Fruit fly (Drosophila melanogaster) whole organism, embryonic: ENCODE results near the gene CG43339.

ENCODE experiments used
- Bdp1 ChIP-seq: fragments of 200-800 bp; sonication (Bioruptor generic); optimal IDR thresholded peaks from 3 replicates; lab custom pipeline; 2016; ENCODE audit warnings: missing biosample characterization, missing genetic modification characterization
- BtbVII ChIP-seq: fragments of 200-800 bp; sonication (Bioruptor generic); optimal IDR thresholded peaks from 3 replicates; lab custom pipeline; 2017; ENCODE audit warnings: missing biosample characterization, mild to moderate bottlenecking, missing genetic modification characterization
- CG1024 ChIP-seq: fragments of 200-800 bp; sonication (Bioruptor generic); IDR thresholded peaks from 2 replicates; pipeline ENCODE4 v1.3.6; 2022; ENCODE audit warnings: missing biosample characterization, missing genetic modification characterization
- CG10654 ChIP-seq: fragments of 200-800 bp; sonication (Bioruptor generic); optimal IDR thresholded peaks from 2 replicates; lab custom pipeline; 2016; ENCODE audit warnings: missing biosample characterization, missing genetic modification characterization
- CG10959 ChIP-seq: fragments of 200-800 bp; sonication (Bioruptor generic); IDR thresholded peaks from 2 replicates; pipeline ENCODE4 v1.3.6; 2022; ENCODE audit warnings: missing biosample characterization, missing genetic modification characterization
- CG11456 ChIP-seq: fragments of 200-800 bp; sonication (Bioruptor generic); IDR thresholded peaks from 3 replicates; pipeline ENCODE4 v1.3.6; 2022; ENCODE audit warnings: missing biosample characterization, missing genetic modification characterization
- CG12104 ChIP-seq: fragments of 200-800 bp; sonication (Bioruptor generic); optimal IDR thresholded peaks from 3 replicates; lab custom pipeline; 2016; ENCODE audit warnings: missing biosample characterization, missing genetic modification characterization
- CG12391 ChIP-seq: fragments of 200-800 bp; sonication (Bioruptor generic); optimal IDR thresholded peaks from 3 replicates; lab custom pipeline; 2018; ENCODE audit warnings: missing biosample characterization, mild to moderate bottlenecking, missing genetic modification characterization, moderate library complexity
- CG13624 ChIP-seq: fragments of 200-800 bp; sonication (Bioruptor generic); optimal IDR thresholded peaks from 2 replicates; lab custom pipeline; 2016; ENCODE audit warnings: missing biosample characterization, missing genetic modification characterization
- CG14014 ChIP-seq: fragments of 200-800 bp; sonication (Bioruptor generic); IDR thresholded peaks from 2 replicates; pipeline ENCODE4 v1.3.6; 2022; ENCODE audit warnings: missing biosample characterization, missing genetic modification characterization
- CG14050 ChIP-seq: fragments of 200-800 bp; sonication (Bioruptor generic); IDR thresholded peaks from 3 replicates; pipeline ENCODE4 v1.3.6; 2022; ENCODE audit warnings: missing biosample characterization, missing genetic modification characterization
- CG15073 ChIP-seq: fragments of 200-800 bp; sonication (Bioruptor generic); optimal IDR thresholded peaks from 2 replicates; lab custom pipeline; 2016; ENCODE audit warnings: missing biosample characterization, missing genetic modification characterization
- CG18476 ChIP-seq: fragments of 200-800 bp; sonication (Bioruptor generic); optimal IDR thresholded peaks from 2 replicates; lab custom pipeline; 2016; ENCODE audit warnings: missing biosample characterization, mild to moderate bottlenecking, missing genetic modification characterization
- CG2120 ChIP-seq: fragments of 200-800 bp; sonication (Bioruptor generic); optimal IDR thresholded peaks from 3 replicates; lab custom pipeline; 2016; ENCODE audit warnings: missing biosample characterization, missing genetic modification characterization
- CG4854 ChIP-seq: fragments of 200-800 bp; sonication (Bioruptor generic); optimal IDR thresholded peaks from 2 replicates; lab custom pipeline; 2016; ENCODE audit warnings: missing biosample characterization, missing genetic modification characterization, inconsistent platforms
- CG6175 ChIP-seq: fragments of 200-800 bp; sonication (Bioruptor generic); IDR thresholded peaks from 3 replicates; pipeline ENCODE4 v1.3.6; 2022; ENCODE audit warnings: missing biosample characterization, missing genetic modification characterization
- CG7745 ChIP-seq: fragments of 200-800 bp; sonication (Bioruptor generic); optimal IDR thresholded peaks from 2 replicates; lab custom pipeline; 2018; ENCODE audit warnings: missing biosample characterization, mild to moderate bottlenecking, missing genetic modification characterization, moderate library complexity
- CG8924 ChIP-seq: fragments of 200-800 bp; optimal IDR thresholded peaks from 3 replicates; lab custom pipeline; 2019; ENCODE audit warnings: missing biosample characterization, mild to moderate bottlenecking, missing genetic modification characterization, moderate library complexity
- CHES-1-like ChIP-seq: fragments of 200-800 bp; sonication (Bioruptor generic); optimal IDR thresholded peaks from 2 replicates; lab custom pipeline; 2016; ENCODE audit warnings: missing biosample characterization, missing genetic modification characterization
- Dad ChIP-seq: fragments of 200-800 bp; sonication (Bioruptor generic); optimal IDR thresholded peaks from 3 replicates; lab custom pipeline; 2016; ENCODE audit warnings: missing biosample characterization, missing genetic modification characterization
- Dip3 ChIP-seq: fragments of 200-800 bp; sonication (Bioruptor generic); optimal IDR thresholded peaks from 3 replicates; lab custom pipeline; 2016; ENCODE audit warnings: missing biosample characterization, missing genetic modification characterization
- Doc2 ChIP-seq: fragments of 200-800 bp; sonication (Bioruptor generic); IDR thresholded peaks from 2 replicates; pipeline ENCODE4 v1.3.6; 2022; ENCODE audit warnings: missing biosample characterization, missing genetic modification characterization
- Ets97D ChIP-seq: fragments of 200-800 bp; sonication (Bioruptor generic); optimal IDR thresholded peaks from 3 replicates; lab custom pipeline; 2016; ENCODE audit warnings: missing biosample characterization, missing genetic modification characterization
- Hsf ChIP-seq: fragments of 200-800 bp; sonication (Bioruptor generic); optimal IDR thresholded peaks from 3 replicates; lab custom pipeline; 2016; ENCODE audit warnings: missing biosample characterization, missing genetic modification characterization
- MBD-R2 ChIP-seq: fragments of 200-800 bp; sonication (Bioruptor generic); IDR thresholded peaks from 2 replicates; pipeline ENCODE4 v1.3.6; 2022; ENCODE audit warnings: missing biosample characterization, missing genetic modification characterization
- MTF-1 ChIP-seq: fragments of 200-800 bp; sonication (Bioruptor generic); optimal IDR thresholded peaks from 2 replicates; lab custom pipeline; 2018; ENCODE audit warnings: missing biosample characterization, mild to moderate bottlenecking, missing genetic modification characterization, borderline replicate concordance
- Max ChIP-seq: fragments of 200-800 bp; sonication (Bioruptor generic); optimal IDR thresholded peaks from 2 replicates; lab custom pipeline; 2016; ENCODE audit warnings: missing biosample characterization, mild to moderate bottlenecking, missing genetic modification characterization
- Mrtf ChIP-seq: fragments of 200-800 bp; sonication (Bioruptor generic); IDR thresholded peaks from 3 replicates; pipeline ENCODE4 v1.3.6; 2022; ENCODE audit warnings: missing biosample characterization, missing genetic modification characterization
- NC2β ChIP-seq: fragments of 200-800 bp; sonication (Bioruptor generic); optimal IDR thresholded peaks from 2 replicates; lab custom pipeline; 2016; ENCODE audit warnings: missing biosample characterization, missing genetic modification characterization
- Oli ChIP-seq: fragments of 200-800 bp; sonication (Bioruptor generic); optimal IDR thresholded peaks from 2 replicates; lab custom pipeline; 2018; ENCODE audit warnings: missing biosample characterization, mild to moderate bottlenecking, missing genetic modification characterization, moderate library complexity
- PHDP ChIP-seq: fragments of 200-800 bp; sonication (Bioruptor generic); optimal IDR thresholded peaks from 3 replicates; lab custom pipeline; 2018; ENCODE audit warnings: missing biosample characterization, mild to moderate bottlenecking, missing genetic modification characterization, moderate library complexity
- Xrp1 ChIP-seq: fragments of 200-800 bp; sonication (Bioruptor generic); IDR thresholded peaks from 2 replicates; pipeline ENCODE4 v1.3.6; 2022; ENCODE audit warnings: missing biosample characterization, missing genetic modification characterization
- ash1 ChIP-seq: fragments of 200-800 bp; sonication (Bioruptor generic); optimal IDR thresholded peaks from 2 replicates; lab custom pipeline; 2018; ENCODE audit warnings: missing biosample characterization, mild to moderate bottlenecking, missing genetic modification characterization
- bbx ChIP-seq: fragments of 200-800 bp; sonication (Bioruptor generic); IDR thresholded peaks from 2 replicates; pipeline ENCODE4 v1.3.6; 2022; ENCODE audit warnings: missing biosample characterization, missing genetic modification characterization; ENCODE audit not compliant: partially characterized antibody
- br ChIP-seq: fragments of >200 bp; optimal IDR thresholded peaks from 2 replicates; lab custom pipeline; 2017
- chm ChIP-seq: fragments of 200-800 bp; sonication (Bioruptor generic); IDR thresholded peaks from 2 replicates; pipeline ENCODE4 v1.3.6; 2022; ENCODE audit warnings: missing biosample characterization, missing genetic modification characterization
- crol ChIP-seq: fragments of 200-800 bp; sonication (Bioruptor generic); IDR thresholded peaks from 2 replicates; pipeline ENCODE4 v1.3.6; 2022; ENCODE audit warnings: missing biosample characterization, missing genetic modification characterization
- crp ChIP-seq, 2 experiments: fragments of 200-800 bp; sonication (Bioruptor generic); optimal IDR thresholded peaks; 2 replicates in 1 of 2; 3 replicates in 1 of 2; lab custom pipeline; 2017; ENCODE audit warnings: missing biosample characterization in 2 of 2, missing genetic modification characterization in 2 of 2, mild to moderate bottlenecking in 1 of 2, moderate library complexity in 1 of 2
- eve ChIP-seq, 2 experiments: fragments of >200 bp; optimal IDR thresholded peaks; 2 replicates each; lab custom pipeline; 2017; ENCODE audit warnings: missing biosample characterization in 2 of 2, missing genetic modification characterization in 2 of 2
- fd96Cb ChIP-seq: fragments of 200-800 bp; sonication (Bioruptor generic); optimal IDR thresholded peaks from 2 replicates; lab custom pipeline; 2018; ENCODE audit warnings: missing biosample characterization, mild to moderate bottlenecking, missing genetic modification characterization, moderate library complexity
- gsb ChIP-seq: fragments of 200-800 bp; sonication (Bioruptor generic); IDR thresholded peaks from 2 replicates; pipeline ENCODE4 v1.3.6; 2022; ENCODE audit warnings: missing biosample characterization, missing genetic modification characterization
- hth ChIP-seq: fragments of >200 bp; optimal IDR thresholded peaks from 2 replicates; lab custom pipeline; 2017; ENCODE audit warnings: inconsistent platforms
- mam ChIP-seq: fragments of 200-800 bp; sonication (Bioruptor generic); optimal IDR thresholded peaks from 3 replicates; lab custom pipeline; 2016; ENCODE audit warnings: missing biosample characterization, missing genetic modification characterization
- nau ChIP-seq: fragments of 200-800 bp; sonication (Bioruptor generic); optimal IDR thresholded peaks from 3 replicates; lab custom pipeline; 2017; ENCODE audit warnings: missing biosample characterization, mild to moderate bottlenecking, missing genetic modification characterization, missing genetic modification reagents
- pan ChIP-seq, 4 experiments: fragments of >200 bp in 3 of 4; fragments of 200-800 bp in 1 of 4; sonication (Bioruptor generic) in 1 of 4; optimal IDR thresholded peaks in 3 of 4; IDR thresholded peaks in 1 of 4; 2 replicates each; pipeline versions ENCODE4 v1.3.6 to Lab custom; 2017 to 2022; ENCODE audit warnings: missing biosample characterization in 2 of 4, missing genetic modification characterization in 2 of 4, mixed read lengths in 1 of 4
- phol ChIP-seq: fragments of 200-800 bp; sonication (Bioruptor generic); optimal IDR thresholded peaks from 3 replicates; lab custom pipeline; 2018; ENCODE audit warnings: missing biosample characterization, mild to moderate bottlenecking, missing genetic modification characterization, moderate library complexity
- pzg ChIP-seq: fragments of 200-800 bp; sonication (Bioruptor generic); optimal IDR thresholded peaks from 3 replicates; lab custom pipeline; 2018; ENCODE audit warnings: missing biosample characterization, mild to moderate bottlenecking, missing genetic modification characterization, moderate library complexity
- shn ChIP-seq: fragments of 200-800 bp; sonication (Bioruptor generic); optimal IDR thresholded peaks from 3 replicates; lab custom pipeline; 2016; ENCODE audit warnings: missing biosample characterization, missing genetic modification characterization
- sima ChIP-seq: fragments of 200-800 bp; sonication (Bioruptor generic); optimal IDR thresholded peaks from 2 replicates; lab custom pipeline; 2016; ENCODE audit warnings: missing biosample characterization, missing genetic modification characterization
- trh ChIP-seq: fragments of 200-800 bp; sonication (Bioruptor generic); optimal IDR thresholded peaks from 2 replicates; lab custom pipeline; 2016; ENCODE audit warnings: missing biosample characterization, missing genetic modification characterization
- ttk ChIP-seq: fragments of 200-800 bp; sonication (Bioruptor generic); IDR thresholded peaks from 2 replicates; pipeline ENCODE4 v2.1.2; 2022; ENCODE audit warnings: missing biosample characterization, missing genetic modification characterization

CG43339 gene

dm6 chr2L:18665952-18666606, 7.0 kb downstream of the CG43339 start (continued):
- TF ChIP-seq CG1024 (no peak), Hsf (GFP tag; lab: Kevin White, UChicago) (peak; percentile 62), gsb (GFP tag; lab: Robert Waterston, UW) (no peak), chm (no peak), Doc2 (GFP tag; lab: Robert Waterston, UW) (no peak), Mrtf (GFP tag; lab: Robert Waterston, UW) (peak; percentile 71; the same call in 2 of the 3 replicates), crp (GFP tag; optimal IDR thresholded peaks at IDR 0.05; lab: Kevin White, UChicago) (no peak), Bdp1 (GFP tag; lab: Kevin White, UChicago) (no peak), CHES-1-like (GFP tag; lab: Kevin White, UChicago) (no peak), Ets97D (peak; percentile 54), PHDP (tag; lab: Kevin White, UChicago) (no peak), mam (GFP tag; lab: Kevin White, UChicago) (peak; percentile 48), phol (peak; percentile 56), Xrp1 (GFP tag; lab: Robert Waterston, UW) (no peak), crol (peak; percentile 36; the same call in 1 of the 2 replicates), BtbVII (GFP tag; lab: Kevin White, UChicago) (no peak), CG15073 (GFP tag; lab: Kevin White, UChicago) (no peak), shn (GFP tag; lab: Kevin White, UChicago) (peak; percentile 38), nau (GFP tag; lab: Kevin White, UChicago) (no peak), CG10959 (GFP tag; lab: Robert Waterston, UW) (no peak), MTF-1 (no peak), sima (GFP tag; lab: Kevin White, UChicago) (no peak), Max (GFP tag; lab: Kevin White, UChicago) (no peak), CG12104 (GFP tag; lab: Kevin White, UChicago) (no peak), CG7745 (tag; lab: Kevin White, UChicago) (no peak), trh (GFP tag; lab: Kevin White, UChicago) (no peak), eve (GFP tag; optimal IDR thresholded peaks at IDR 0.05; lab: Kevin White, UChicago) (no peak), CG18476 (no peak), CG13624 (GFP tag; lab: Kevin White, UChicago) (peak; percentile 64), pzg (GFP tag; lab: Kevin White, UChicago) (peak; percentile 5), CG6175 (GFP tag; lab: Robert Waterston, UW) (no peak), bbx (GFP tag; lab: Robert Waterston, UW) (0 out of 2 replicates have a peak, but pooled peaks have one; percentile 51), CG11456 (GFP tag; lab: Robert Waterston, UW) (peak; percentile 90), Dip3 (GFP tag; lab: Kevin White, UChicago) (peak; percentile 26), CG2120 (GFP tag; lab: Kevin White, UChicago) (no peak), br (no peak), CG14014 (0 out of 2 replicates have a peak, but pooled peaks have one; percentile 31), CG14050 (GFP tag; lab: Robert Waterston, UW) (peak; percentile 33; the same call in 1 of the 3 replicates), pan (optimal IDR thresholded peaks at IDR 0.05; lab: Kevin White, UChicago) (no peak), pan (GFP tag; optimal IDR thresholded peaks at IDR 0.05 in 1 of 2, IDR thresholded peaks at IDR 0.05 in 1 of 2) (no peak), CG8924 (tag; lab: Kevin White, UChicago) (no peak), ash1 (GFP tag; lab: Kevin White, UChicago) (no peak), CG10654 (GFP tag; lab: Kevin White, UChicago) (peak; percentile 24), NC2β (no peak), fd96Cb (no peak), ttk (GFP tag; lab: Robert Waterston, UW) (no peak; the same call in 1 of the 2 replicates), CG4854 (no peak), MBD-R2 (GFP tag; lab: Robert Waterston, UW) (peak; percentile 52), hth (lab: Kevin White, UChicago) (no peak), CG12391 (tag; lab: Kevin White, UChicago) (peak; percentile 17), Oli (tag; lab: Kevin White, UChicago) (no peak), Dad (GFP tag; lab: Kevin White, UChicago) (no peak)
